Worm (Caenorhabditis elegans): Measurements from ENCODE around the gene cyd-1.

cyd-1 gene

ce11 chrII:12996249-12996648 is 15.9 kb downstream of the cyd-1 start, which contains the start of gene hphd-1 (continued):
- peak; percentile 81 for TF ChIP-seq snu-23 (GFP tag; optimal IDR thresholded peaks at IDR 0.05)
- peak; percentile 60 for TF ChIP-seq blmp-1 (tag; optimal IDR thresholded peaks at IDR 0.05)
- no peak for TF ChIP-seq ceh-88 (GFP tag; IDR thresholded peaks at IDR 0.05)
- TF ChIP-seq hlh-17 (GFP tag; optimal IDR thresholded peaks at IDR 0.05; ENCODE audit: borderline replicate concordance): no peak
- TF ChIP-seq C16A3.4 (tag; optimal IDR thresholded peaks at IDR 0.05): peak; percentile 60
- TF ChIP-seq elt-2 (tag; optimal IDR thresholded peaks at IDR 0.05): peak; percentile 51
- no peak for TF ChIP-seq ceh-90 (tag; optimal IDR thresholded peaks at IDR 0.05)
- TF ChIP-seq ceh-82 (tag; optimal IDR thresholded peaks at IDR 0.05): no peak
- TF ChIP-seq ztf-11 (tag; optimal IDR thresholded peaks at IDR 0.05): no peak
- no peak for TF ChIP-seq sox-4 (tag; optimal IDR thresholded peaks at IDR 0.05)
- no peak for TF ChIP-seq zag-1 (tag; optimal IDR thresholded peaks at IDR 0.05)

- TF ChIP-seq nhr-12 (tag; optimal IDR thresholded peaks at IDR 0.05) (no peak), ets-5 (GFP tag; IDR thresholded peaks at IDR 0.05) (no peak), tbx-2 (tag; optimal IDR thresholded peaks at IDR 0.05) (no peak), pqm-1 (tag; optimal IDR thresholded peaks at IDR 0.05) (no peak), nhr-20 (tag; optimal IDR thresholded peaks at IDR 0.05) (no peak), sup-37 (GFP tag; optimal IDR thresholded peaks at IDR 0.05) (no peak), isw-1 (GFP tag; IDR thresholded peaks at IDR 0.05) (no peak), nhr-71 (tag; optimal IDR thresholded peaks at IDR 0.05) (no peak), nhr-47 (tag; optimal IDR thresholded peaks at IDR 0.05) (no peak), fos-1 (tag; optimal IDR thresholded peaks at IDR 0.05) (no peak), unc-98 (GFP tag; IDR thresholded peaks at IDR 0.05) (no peak), ceh-90 (tag; optimal IDR thresholded peaks at IDR 0.05) (no peak), F16B12.6 (tag; optimal IDR thresholded peaks at IDR 0.05) (no peak), sptf-1 (tag; optimal IDR thresholded peaks at IDR 0.05) (no peak), fkh-4 (tag; optimal IDR thresholded peaks at IDR 0.05; ENCODE audit: borderline replicate concordance) (no peak), mdl-1 (tag; optimal IDR thresholded peaks at IDR 0.05) (no peak), snpc-4 (tag; optimal IDR thresholded peaks at IDR 0.05) (no peak)
These were observed 17.0 kb downstream of the cyd-1 start, which contains the start of gene Y38F1A.7 for ce11 chrII:12997413-12997812. Y38F1A.7 (minus strand) TSS chrII:12997804.

- TF ChIP-seq elt-2 (tag; optimal IDR thresholded peaks at IDR 0.05) (no peak), nhr-85 (tag) (peak; percentile 26), dpl-1 (GFP tag; optimal IDR thresholded peaks at IDR 0.05) (no peak)
These were observed 20.4 kb downstream of the cyd-1 start, which contains the start of gene Y38F1A.8 for ce11 chrII:13000753-13001152. Y38F1A.8 (minus strand) TSS chrII:13000853.

ce11 chrII:13003244-13003643 is 22.9 kb downstream of the cyd-1 start:
- no peak for TF ChIP-seq ceh-90 (tag; optimal IDR thresholded peaks at IDR 0.05)
- TF ChIP-seq elt-3 (tag; optimal IDR thresholded peaks at IDR 0.05): peak in 1 of 6 experiments; percentile 48
- TF ChIP-seq C04F5.9 (tag; optimal IDR thresholded peaks at IDR 0.05): no peak
- TF ChIP-seq ztf-4 (tag; optimal IDR thresholded peaks at IDR 0.05): no peak
- TF ChIP-seq efl-3 (GFP tag; optimal IDR thresholded peaks at IDR 0.05): no peak
- TF ChIP-seq mef-2 (tag; optimal IDR thresholded peaks at IDR 0.05): no peak
- TF ChIP-seq dpl-1 (GFP tag; optimal IDR thresholded peaks at IDR 0.05): no peak
- TF ChIP-seq efl-1 (optimal IDR thresholded peaks at IDR 0.05): no peak
- peak in 1 of 2 experiments; percentile 94 for TF ChIP-seq efl-1 (GFP tag; optimal IDR thresholded peaks at IDR 0.05 in 1 of 2)
- peak; percentile 27 for TF ChIP-seq nhr-20 (tag; optimal IDR thresholded peaks at IDR 0.05)
- TF ChIP-seq lin-35 (GFP tag; optimal IDR thresholded peaks at IDR 0.05): no peak
- peak in 1 of 2 experiments; percentile 3 for TF ChIP-seq mdl-1 (tag; optimal IDR thresholded peaks at IDR 0.05)
- no peak for TF ChIP-seq Y116A8C.19 (tag; optimal IDR thresholded peaks at IDR 0.05; ENCODE audit: borderline replicate concordance)
- no peak for TF ChIP-seq fos-1 (tag; optimal IDR thresholded peaks at IDR 0.05)
- TF ChIP-seq nhr-85 (tag): peak; percentile 66
- TF ChIP-seq blmp-1 (tag; optimal IDR thresholded peaks at IDR 0.05): peak; percentile 52
- no peak for TF ChIP-seq lsy-2 (tag; optimal IDR thresholded peaks at IDR 0.05)

Data from whole organism, L1 larva.